Worm (Caenorhabditis elegans) whole organism, L4/young adult: ENCODE results near the gene clec-238.
"Not testable (repeated sequence)": the region's sequence is repeated elsewhere in the genome, so short reads cannot be mapped to it uniquely, and the experiment has no call there.

Experiments used
- W03F9.2 ChIP-seq: fragments of 150-350 bp; optimal IDR thresholded peaks from 2 replicates; lab custom pipeline; 2014; ENCODE audit warnings: missing biosample characterization, missing genetic modification characterization
- dao-5 ChIP-seq: sonication (generic microtip); optimal IDR thresholded peaks from 2 replicates; lab custom pipeline; 2016; ENCODE audit warnings: missing genotype, missing genetic modification characterization, moderate library complexity, missing compliant biosample characterization
- him-1 ChIP-seq: sonication (generic microtip); optimal IDR thresholded peaks from 2 replicates; lab custom pipeline; 2016; ENCODE audit warnings: missing genotype, missing genetic modification reagents, missing genetic modification characterization, missing compliant biosample characterization

Gene clec-238

DNA sequence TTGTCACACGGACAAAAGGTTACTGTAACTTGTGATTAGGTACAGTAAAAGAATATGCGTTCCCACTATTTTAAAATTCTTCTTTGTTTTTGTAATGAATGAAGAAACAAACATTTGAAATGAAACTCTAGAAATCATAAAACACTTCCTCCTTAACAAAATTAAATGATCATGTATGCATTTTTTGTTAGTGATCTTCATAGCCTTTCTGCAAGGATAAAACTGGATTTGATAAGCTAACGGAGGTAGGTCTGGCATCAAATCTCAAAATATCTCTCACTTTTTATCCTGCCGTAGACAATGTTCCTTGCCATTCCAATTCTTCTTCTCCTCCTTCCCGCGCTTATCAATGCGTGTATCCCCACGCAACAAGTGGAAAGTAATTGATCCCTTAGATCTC is at the start of gene clec-238:
Gene clec-238, plus strand, starts transcription at position 301 of the 400 bp plus-strand sequence.
- TF ChIP-seq W03F9.2 (tag; lab: Kevin White, UChicago) (no peak), him-1 (tag; lab: Kevin White, UChicago) (no peak), dao-5 (tag; lab: Kevin White, UChicago) (no peak)

DNA sequence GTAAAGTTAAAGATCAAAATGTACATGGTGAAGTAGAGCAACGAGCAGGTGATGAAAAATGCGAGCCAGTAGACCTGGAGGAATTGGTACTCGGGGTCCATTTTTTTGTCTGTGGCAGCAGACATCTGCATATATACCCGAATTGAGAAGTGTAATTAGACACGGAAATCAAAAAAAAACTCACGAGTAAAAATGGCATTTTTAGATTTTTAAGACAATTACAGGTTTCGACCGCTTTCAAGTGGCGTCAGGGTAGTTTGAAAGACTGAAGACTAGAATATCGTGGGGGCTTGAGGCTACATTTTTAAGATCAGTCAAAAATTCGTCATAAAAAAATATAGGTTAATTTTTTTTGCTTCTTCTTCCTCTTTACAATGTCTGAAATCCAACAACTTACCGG is 48.9 kb upstream of the clec-238 start, which contains the start of gene srd-68:
Gene srd-68, minus strand, starts transcription at position 101 of the 400 bp plus-strand sequence.
- no peak for TF ChIP-seq him-1 (tag; lab: Kevin White, UChicago)

DNA sequence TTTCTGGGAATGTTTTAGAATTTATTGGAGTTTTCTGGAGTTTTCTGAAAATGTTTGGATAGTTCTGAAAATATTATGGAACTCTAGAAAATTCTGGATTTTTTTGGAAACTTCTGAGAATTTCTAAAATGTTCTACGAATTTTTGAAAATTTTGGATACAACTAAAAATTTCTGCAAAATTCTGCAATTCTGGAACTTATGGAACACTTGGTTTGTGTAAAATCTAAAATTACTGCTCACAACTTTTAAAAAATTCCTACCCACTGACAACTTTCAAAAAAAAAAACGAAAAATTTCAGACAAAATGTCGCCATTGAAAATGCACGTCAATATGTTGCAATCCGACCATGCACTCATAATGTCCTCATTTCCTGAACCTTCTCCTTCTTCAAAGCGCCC is 47.0 kb upstream of the clec-238 start, which contains the start of gene nhr-262:
Gene nhr-262, plus strand, starts transcription at position 301 of the 400 bp plus-strand sequence.
- TF ChIP-seq him-1 (tag; lab: Kevin White, UChicago) (no peak), W03F9.2 (tag; lab: Kevin White, UChicago) (no peak), dao-5 (tag; lab: Kevin White, UChicago) (no peak)

DNA sequence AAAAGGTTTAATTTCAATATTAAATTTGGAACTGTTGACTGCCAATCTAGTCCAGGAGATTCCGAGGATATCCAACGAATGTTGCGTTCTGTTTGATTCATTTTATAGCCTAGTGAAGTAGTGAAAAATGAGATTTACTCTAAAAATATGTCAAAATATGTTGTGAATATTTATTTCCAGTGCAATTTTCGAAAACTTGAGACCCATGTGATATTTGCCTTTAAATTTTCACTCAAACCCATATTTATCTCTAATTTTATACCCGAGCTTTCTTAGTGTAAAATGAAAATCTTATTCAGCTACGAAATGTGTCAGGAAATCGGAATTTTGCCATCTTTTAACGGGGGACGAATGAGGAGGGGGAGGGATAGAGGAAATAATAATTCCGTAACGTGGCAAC is 41.7 kb upstream of the clec-238 start, which contains the start of gene F09C6.16:
Gene F09C6.16, minus strand, starts transcription at position 101 of the 400 bp plus-strand sequence.
- TF ChIP-seq him-1 (tag; lab: Kevin White, UChicago) (no peak), dao-5 (tag; lab: Kevin White, UChicago) (no peak), W03F9.2 (tag; lab: Kevin White, UChicago) (no peak)

DNA sequence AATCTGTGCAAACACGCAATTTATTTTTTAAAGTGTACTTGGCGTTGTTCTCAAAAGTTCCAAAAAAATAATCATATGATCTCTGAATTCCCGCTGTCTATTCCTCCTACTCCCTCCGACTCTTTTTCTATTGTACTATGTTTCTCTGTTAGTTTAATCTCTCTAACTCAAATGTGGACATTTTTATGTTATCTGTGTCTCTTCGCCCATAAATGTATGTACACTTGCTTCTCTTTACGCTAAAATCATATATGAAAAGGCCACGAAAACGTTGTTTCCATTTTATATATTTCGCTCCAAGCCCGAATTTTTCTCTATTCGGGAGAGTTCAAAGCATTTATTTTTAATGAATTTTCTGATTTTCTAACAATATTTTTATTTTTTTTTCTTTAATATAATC is 40.7 kb upstream of the clec-238 start:
- TF ChIP-seq dao-5 (tag; lab: Kevin White, UChicago) (no peak), him-1 (tag; lab: Kevin White, UChicago) (no peak), W03F9.2 (tag; lab: Kevin White, UChicago) (no peak)

DNA sequence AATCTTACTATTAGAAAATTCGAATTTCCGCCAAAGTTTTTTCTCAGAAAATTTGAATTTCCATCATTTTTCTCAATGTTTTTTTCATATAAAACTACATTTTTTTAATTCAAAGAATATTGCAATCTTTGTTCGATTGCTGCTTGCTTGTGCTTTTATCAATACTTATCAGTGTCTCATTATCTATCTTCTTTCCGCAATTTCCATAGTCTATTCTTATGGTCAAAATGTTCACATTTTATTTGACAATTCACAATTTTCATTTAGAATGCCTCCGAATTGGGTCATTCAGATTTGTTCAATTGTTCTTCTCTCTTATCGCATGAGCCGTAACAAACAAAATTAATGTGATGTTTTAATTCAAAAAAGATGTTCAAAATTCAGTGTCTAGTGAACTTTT is 40.3 kb upstream of the clec-238 start:
- TF ChIP-seq him-1 (tag; lab: Kevin White, UChicago) (no peak), dao-5 (tag; lab: Kevin White, UChicago) (no peak), W03F9.2 (tag; lab: Kevin White, UChicago) (no peak)

DNA sequence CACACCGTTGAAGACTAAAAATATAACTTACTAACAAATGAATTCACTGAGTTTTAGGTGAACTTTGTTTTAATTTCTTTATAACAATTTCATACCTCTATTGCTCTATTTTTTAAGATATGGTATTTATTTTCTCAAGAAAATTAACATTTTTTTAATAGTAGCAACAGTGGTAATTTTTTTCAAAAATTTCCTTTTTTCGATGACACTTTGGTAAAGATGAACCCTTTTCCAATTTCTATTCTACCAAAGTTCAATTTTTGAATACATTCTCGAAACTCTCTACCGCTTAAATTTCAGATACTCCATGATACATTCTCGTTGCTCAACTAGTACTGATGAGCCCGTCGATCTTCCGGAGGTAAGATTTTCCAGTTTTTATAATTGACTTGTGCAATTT is 39.7 kb upstream of the clec-238 start, which contains the start of gene nhr-116:
Gene nhr-116, plus strand, starts transcription at position 301 of the 400 bp plus-strand sequence.
- no peak for TF ChIP-seq dao-5 (tag; lab: Kevin White, UChicago)

DNA sequence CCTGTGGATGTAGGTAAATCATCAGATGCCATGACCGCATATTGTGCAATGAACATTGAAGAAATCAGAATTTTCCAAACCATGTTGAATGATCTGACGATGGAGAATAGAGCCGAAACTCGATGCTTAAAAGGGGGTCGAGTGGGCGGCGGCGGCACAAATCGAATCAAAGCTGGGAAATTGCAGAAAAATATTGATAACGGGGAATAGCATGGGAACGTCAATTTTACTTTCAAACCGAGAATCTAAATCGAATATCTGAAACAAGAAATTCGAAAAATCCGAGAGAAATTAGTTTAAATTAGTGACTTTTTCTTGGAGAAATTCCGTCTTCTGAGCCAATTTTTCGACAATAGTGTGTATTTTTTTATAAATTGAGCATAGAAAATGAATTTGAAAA is 35.5 kb upstream of the clec-238 start, which contains the start of gene F09C6.10:
Gene F09C6.10, minus strand, starts transcription at position 101 of the 400 bp plus-strand sequence.
- TF ChIP-seq dao-5 (tag; lab: Kevin White, UChicago) (no peak), him-1 (tag; lab: Kevin White, UChicago) (no peak), W03F9.2 (tag; lab: Kevin White, UChicago) (no peak)

DNA sequence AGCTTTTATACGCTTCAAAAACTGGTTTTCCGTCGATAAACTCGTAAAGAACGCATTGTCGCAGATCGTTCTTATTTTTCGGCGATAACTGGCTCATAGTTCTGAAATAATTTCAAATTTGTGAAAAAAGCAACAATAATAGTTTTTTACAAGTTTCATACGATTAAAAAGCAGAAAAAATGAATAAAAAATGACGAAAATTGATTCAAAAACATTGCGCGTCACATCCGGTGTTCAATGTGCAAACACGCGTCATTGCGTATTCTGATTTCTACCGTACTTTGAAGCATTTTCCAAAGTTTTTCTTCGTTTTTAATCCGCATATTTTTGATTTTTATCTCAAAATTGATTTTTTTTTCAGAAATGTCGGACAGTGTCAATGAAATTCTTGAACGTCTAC is 33.2 kb upstream of the clec-238 start, which contains the start of the genes fbxa-206 and Y102A5C.2:
Gene fbxa-206, minus strand, starts transcription at position 101 of the 400 bp plus-strand sequence.
Gene Y102A5C.2, plus strand, starts transcription at position 354 of the 400 bp plus-strand sequence.
- TF ChIP-seq W03F9.2 (tag; lab: Kevin White, UChicago) (no peak), him-1 (tag; lab: Kevin White, UChicago) (no peak), dao-5 (tag; lab: Kevin White, UChicago) (no peak)

DNA sequence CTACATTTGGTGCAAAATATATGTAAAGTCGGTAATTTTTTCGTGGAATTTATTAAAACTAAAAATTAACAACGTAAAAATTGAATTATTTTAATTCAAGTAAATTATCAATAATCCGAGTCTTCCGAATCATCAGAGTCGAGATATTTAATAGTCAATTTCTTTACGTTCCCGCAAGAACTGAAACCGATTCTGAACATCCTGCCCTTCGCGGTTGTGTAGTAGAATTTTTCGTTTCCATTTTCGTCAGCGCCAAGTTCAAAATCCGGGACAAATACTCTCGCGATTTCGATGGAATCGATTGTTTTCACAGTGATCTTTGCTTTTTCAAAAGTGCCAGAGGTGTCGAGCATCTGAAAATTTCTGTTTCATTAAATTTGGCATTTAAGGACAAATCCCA is 31.9 kb upstream of the clec-238 start:
- TF ChIP-seq W03F9.2 (tag; lab: Kevin White, UChicago) (no peak), dao-5 (tag; lab: Kevin White, UChicago) (no peak), him-1 (tag; lab: Kevin White, UChicago) (no peak)

DNA sequence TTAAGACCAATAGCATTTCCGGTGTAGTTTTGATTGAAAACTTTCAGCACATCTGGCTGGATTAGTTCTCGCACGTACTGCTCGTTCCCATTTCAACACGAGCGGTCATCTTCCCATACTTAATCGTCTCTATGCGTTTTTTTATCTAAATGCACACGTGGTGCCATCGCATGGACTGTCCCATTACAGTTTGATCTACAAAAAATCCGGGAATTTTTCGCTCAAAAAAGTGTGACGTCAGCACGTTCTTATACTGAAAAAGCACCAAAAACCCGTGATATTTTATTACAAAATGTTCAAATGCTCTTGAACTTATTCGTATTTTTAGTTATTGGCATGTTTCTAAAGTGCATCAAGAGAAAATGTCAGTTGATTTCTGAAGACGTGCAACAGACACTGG is 29.7 kb upstream of the clec-238 start, which contains the start of gene Y102A5C.4:
Gene Y102A5C.4, plus strand, starts transcription at position 301 of the 400 bp plus-strand sequence.
- no peak for TF ChIP-seq him-1 (tag; lab: Kevin White, UChicago)
- no peak for TF ChIP-seq W03F9.2 (tag; lab: Kevin White, UChicago)
- no peak for TF ChIP-seq dao-5 (tag; lab: Kevin White, UChicago)

DNA sequence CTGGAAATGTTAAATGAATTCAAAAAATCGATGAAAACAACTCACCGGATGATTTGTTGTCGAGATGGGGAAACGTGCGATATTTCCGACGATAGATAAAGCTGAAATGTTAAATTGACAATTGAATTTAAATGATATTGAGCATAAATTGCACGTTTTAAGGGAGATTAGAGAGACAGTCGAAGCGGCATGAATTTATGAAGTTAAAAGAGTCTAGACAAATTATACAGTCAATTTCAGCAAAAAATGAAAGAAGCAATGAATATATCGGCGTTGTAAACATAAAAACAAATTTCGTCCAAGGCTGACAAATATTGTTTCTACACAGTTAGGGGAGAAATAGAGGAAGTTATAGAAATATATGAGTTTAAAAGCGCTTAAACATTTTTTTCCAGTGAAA is 24.3 kb upstream of the clec-238 start, which contains the start of gene Y102A5C.36:
Gene Y102A5C.36, minus strand, starts transcription at position 101 of the 400 bp plus-strand sequence.
- TF ChIP-seq him-1 (tag; lab: Kevin White, UChicago) (no peak), dao-5 (tag; lab: Kevin White, UChicago) (no peak), W03F9.2 (tag; lab: Kevin White, UChicago) (no peak)

DNA sequence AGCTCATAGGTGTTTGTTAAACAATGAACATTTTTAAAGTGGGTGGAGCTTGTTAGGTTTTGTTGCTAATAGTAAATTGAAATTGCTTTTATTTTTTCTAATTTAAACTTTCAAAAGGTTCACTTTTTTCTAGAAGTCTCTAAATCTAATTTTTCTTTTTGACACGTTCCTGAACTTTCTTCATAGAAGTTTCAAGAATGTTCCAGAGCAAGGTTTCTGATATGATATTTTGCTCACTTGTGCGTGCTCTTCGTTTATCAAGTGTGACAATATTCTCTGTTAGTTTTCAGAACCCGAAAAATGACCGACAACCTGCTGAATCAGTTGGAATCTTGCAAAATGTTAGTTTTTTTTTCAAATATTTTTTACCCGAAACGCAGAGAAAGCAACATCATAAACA is 12.9 kb upstream of the clec-238 start, which contains the start of gene fbxa-148:
Gene fbxa-148, plus strand, starts transcription at position 301 of the 400 bp plus-strand sequence.
- TF ChIP-seq dao-5, him-1, W03F9.2 (tag; lab: Kevin White, UChicago): not testable (repeated sequence)

DNA sequence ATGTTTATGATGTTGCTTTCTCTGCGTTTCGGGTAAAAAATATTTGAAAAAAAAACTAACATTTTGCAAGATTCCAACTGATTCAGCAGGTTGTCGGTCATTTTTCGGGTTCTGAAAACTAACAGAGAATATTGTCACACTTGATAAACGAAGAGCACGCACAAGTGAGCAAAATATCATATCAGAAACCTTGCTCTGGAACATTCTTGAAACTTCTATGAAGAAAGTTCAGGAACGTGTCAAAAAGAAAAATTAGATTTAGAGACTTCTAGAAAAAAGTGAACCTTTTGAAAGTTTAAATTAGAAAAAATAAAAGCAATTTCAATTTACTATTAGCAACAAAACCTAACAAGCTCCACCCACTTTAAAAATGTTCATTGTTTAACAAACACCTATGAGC is 3.6 kb upstream of the clec-238 start, which contains the start of gene fbxa-112:
Gene fbxa-112, minus strand, starts transcription at position 101 of the 400 bp plus-strand sequence.
- TF ChIP-seq dao-5, W03F9.2, him-1 (tag; lab: Kevin White, UChicago): not testable (repeated sequence)
